Worm (Caenorhabditis elegans) whole organism, mixed stage, embryonic: ENCODE measurements around the gene str-108.

Experiments
- M03D4.4 ChIP-seq: sonication (generic microtip); optimal IDR thresholded peaks from 2 replicates; lab custom pipeline; 2017; ENCODE audit warnings: mild to moderate bottlenecking, missing genetic modification characterization, missing compliant biosample characterization
- bed-3 ChIP-seq: fragments of 200-800 bp; sonication (Bioruptor generic); optimal IDR thresholded peaks from 3 replicates; lab custom pipeline; 2018; ENCODE audit warnings: mild to moderate bottlenecking, missing genetic modification characterization, moderate library complexity, missing compliant biosample characterization
- blmp-1 ChIP-seq: fragments of 150-350 bp; optimal IDR thresholded peaks from 2 replicates; lab custom pipeline; 2014; ENCODE audit warnings: missing biosample characterization, missing genetic modification characterization
- ceh-39 ChIP-seq: fragments of 150-350 bp; optimal IDR thresholded peaks from 2 replicates; lab custom pipeline; 2014; ENCODE audit warnings: missing biosample characterization, missing genetic modification characterization
- ceh-43 ChIP-seq: fragments of 200-800 bp; sonication (Bioruptor generic); optimal IDR thresholded peaks from 2 replicates; lab custom pipeline; 2018; ENCODE audit warnings: mild to moderate bottlenecking, missing genetic modification characterization, moderate library complexity, missing compliant biosample characterization
- ceh-83 ChIP-seq: fragments of 200-800 bp; sonication (Bioruptor generic); optimal IDR thresholded peaks from 2 replicates; lab custom pipeline; 2018; ENCODE audit warnings: mild to moderate bottlenecking, missing genetic modification characterization, missing compliant biosample characterization
- ces-1 ChIP-seq: fragments of 150-350 bp; optimal IDR thresholded peaks from 2 replicates; lab custom pipeline; 2014; ENCODE audit warnings: missing biosample characterization, missing genetic modification reagents, missing genetic modification characterization
- cnd-1 ChIP-seq: fragments of 200-800 bp; sonication (Bioruptor generic); optimal IDR thresholded peaks from 2 replicates; lab custom pipeline; 2018; ENCODE audit warnings: mild to moderate bottlenecking, missing genetic modification characterization, missing compliant biosample characterization
- drap-1 ChIP-seq: fragments of 200-800 bp; sonication (Bioruptor generic); optimal IDR thresholded peaks from 3 replicates; lab custom pipeline; 2018; ENCODE audit warnings: mild to moderate bottlenecking, missing genetic modification characterization, missing compliant biosample characterization
- elt-1 ChIP-seq: sonication (generic microtip); optimal IDR thresholded peaks from 2 replicates; lab custom pipeline; 2017; ENCODE audit warnings: missing genetic modification characterization, mild to moderate bottlenecking, missing compliant biosample characterization, antibody characterized with exemption, moderate library complexity, borderline replicate concordance; ENCODE audit not compliant: insufficient read depth
- elt-3 ChIP-seq: fragments of 150-350 bp; optimal IDR thresholded peaks from 2 replicates; lab custom pipeline; 2014; ENCODE audit warnings: missing biosample characterization, missing genetic modification characterization
- flh-1 ChIP-seq: fragments of 200-800 bp; sonication (Bioruptor generic); optimal IDR thresholded peaks from 2 replicates; lab custom pipeline; 2018; ENCODE audit warnings: mild to moderate bottlenecking, missing genetic modification characterization, moderate library complexity, missing compliant biosample characterization
- hlh-1 ChIP-seq: fragments of 150-350 bp; optimal IDR thresholded peaks from 2 replicates; lab custom pipeline; 2014; ENCODE audit warnings: missing biosample characterization, missing genetic modification reagents, missing genetic modification characterization
- lsy-2 ChIP-seq: fragments of 150-350 bp; optimal IDR thresholded peaks from 2 replicates; lab custom pipeline; 2014; ENCODE audit warnings: missing biosample characterization, missing genetic modification characterization
- mab-5 ChIP-seq: fragments of 150-350 bp; optimal IDR thresholded peaks from 2 replicates; lab custom pipeline; 2014; ENCODE audit warnings: missing biosample characterization, missing genetic modification characterization
- mep-1 ChIP-seq: fragments of 150-350 bp; optimal IDR thresholded peaks from 2 replicates; lab custom pipeline; 2017; ENCODE audit warnings: missing biosample characterization, missing genetic modification reagents, missing genetic modification characterization, inconsistent platforms
- mls-2 ChIP-seq: sonication (generic microtip); optimal IDR thresholded peaks from 2 replicates; lab custom pipeline; 2016; ENCODE audit warnings: mild to moderate bottlenecking, missing genetic modification characterization, moderate library complexity, missing compliant biosample characterization
- nhr-2 ChIP-seq: fragments of 150-350 bp; optimal IDR thresholded peaks from 2 replicates; lab custom pipeline; 2014; ENCODE audit warnings: missing biosample characterization, missing genetic modification characterization
- nhr-237 ChIP-seq: fragments of 150-350 bp; optimal IDR thresholded peaks from 2 replicates; lab custom pipeline; 2014; ENCODE audit warnings: missing biosample characterization, missing genetic modification characterization
- nhr-76 ChIP-seq: sonication (generic microtip); optimal IDR thresholded peaks from 2 replicates; lab custom pipeline; 2017; ENCODE audit warnings: missing biosample characterization, missing genetic modification characterization
- pha-4 ChIP-seq: fragments of 150-350 bp; optimal IDR thresholded peaks from 2 replicates; lab custom pipeline; 2018; ENCODE audit warnings: missing biosample characterization, missing genetic modification reagents, missing genetic modification characterization
- sem-2 ChIP-seq: fragments of 200-800 bp; sonication (Bioruptor generic); optimal IDR thresholded peaks from 2 replicates; lab custom pipeline; 2018; ENCODE audit warnings: mild to moderate bottlenecking, missing genetic modification characterization, missing compliant biosample characterization
- snpc-4 ChIP-seq: fragments of 150-350 bp; optimal IDR thresholded peaks from 2 replicates; lab custom pipeline; 2014; ENCODE audit warnings: missing biosample characterization, missing genetic modification characterization
- sptf-1 ChIP-seq: sonication (generic microtip); optimal IDR thresholded peaks from 2 replicates; lab custom pipeline; 2017; ENCODE audit warnings: mild to moderate bottlenecking, missing genetic modification characterization, moderate library complexity, missing compliant biosample characterization
- tbx-8 ChIP-seq: fragments of 200-800 bp; sonication (Bioruptor generic); optimal IDR thresholded peaks from 2 replicates; lab custom pipeline; 2018; ENCODE audit warnings: mild to moderate bottlenecking, missing genetic modification characterization, moderate library complexity, missing compliant biosample characterization
- unc-120 ChIP-seq: sonication (generic microtip); optimal IDR thresholded peaks from 2 replicates; lab custom pipeline; 2017; ENCODE audit warnings: missing genetic modification characterization, missing compliant biosample characterization; ENCODE audit not compliant: poor library complexity, severe bottlenecking
- unc-39 ChIP-seq: fragments of 150-350 bp; optimal IDR thresholded peaks from 2 replicates; lab custom pipeline; 2014; ENCODE audit warnings: missing biosample characterization, missing genetic modification characterization
- unc-62 ChIP-seq: fragments of 150-350 bp; optimal IDR thresholded peaks from 2 replicates; lab custom pipeline; 2014; ENCODE audit warnings: missing biosample characterization, missing genetic modification reagents, missing genetic modification characterization
- zip-8 ChIP-seq: fragments of 150-350 bp; optimal IDR thresholded peaks from 2 replicates; lab custom pipeline; 2014; ENCODE audit warnings: missing biosample characterization, missing genetic modification characterization
- ztf-11 ChIP-seq: fragments of 150-350 bp; optimal IDR thresholded peaks from 2 replicates; lab custom pipeline; 2014; ENCODE audit warnings: missing biosample characterization, missing genetic modification characterization

Gene str-108

ce11 chrV:16169026-16169425 lies 3.0 kb downstream of the str-108 start, which contains the start of gene str-111:
TSS of gene str-111 (minus strand) at chrV:16169126.
- TF ChIP-seq snpc-4 (tag; lab: Kevin White, UChicago) (no peak), pha-4 (tag; lab: Kevin White, UChicago) (no peak), tbx-8 (GFP tag; lab: Kevin White, UChicago) (no peak), lsy-2 (tag; lab: Kevin White, UChicago) (no peak), ztf-11 (no peak), M03D4.4 (no peak), ceh-39 (no peak), flh-1 (GFP tag; lab: Kevin White, UChicago) (no peak), elt-1 (tag; lab: Kevin White, UChicago) (no peak), mls-2 (tag; lab: Kevin White, UChicago) (no peak), ceh-43 (GFP tag; lab: Kevin White, UChicago) (no peak), unc-120 (no peak), blmp-1 (tag; lab: Kevin White, UChicago) (no peak), sptf-1 (tag; lab: Kevin White, UChicago) (no peak), ces-1 (GFP tag; lab: Kevin White, UChicago) (no peak)

ce11 chrV:16171721-16172120 lies 5.7 kb downstream of the str-108 start, which contains the start of gene K05D4.9:
TSS of gene K05D4.9 (minus strand) at chrV:16171821.
- TF ChIP-seq ceh-43 (GFP tag; lab: Kevin White, UChicago), result no peak

ce11 chrV:16174109-16174508 lies 8.1 kb downstream of the str-108 start:
- no peak for TF ChIP-seq zip-8 (tag; lab: Kevin White, UChicago)
- TF ChIP-seq nhr-237 (tag; lab: Kevin White, UChicago), result no peak
- TF ChIP-seq elt-3, result no peak
- no peak for TF ChIP-seq unc-62 (GFP tag; lab: Kevin White, UChicago)
- TF ChIP-seq snpc-4 (tag; lab: Kevin White, UChicago), result no peak
- no peak for TF ChIP-seq pha-4 (tag; lab: Kevin White, UChicago)
- no peak for TF ChIP-seq mab-5 (tag; lab: Kevin White, UChicago)

- TF ChIP-seq nhr-76 (tag; lab: Kevin White, UChicago), result no peak
- TF ChIP-seq sptf-1 (tag; lab: Kevin White, UChicago), result no peak
- TF ChIP-seq sem-2 (GFP tag; lab: Kevin White, UChicago), result no peak
- TF ChIP-seq bed-3 (GFP tag; lab: Kevin White, UChicago), result no peak
- no peak for TF ChIP-seq blmp-1 (tag; lab: Kevin White, UChicago)
- TF ChIP-seq cnd-1 (tag; lab: Kevin White, UChicago), result no peak
- TF ChIP-seq ceh-39, result no peak
- TF ChIP-seq nhr-237 (tag; lab: Kevin White, UChicago), result no peak
- TF ChIP-seq ceh-43 (GFP tag; lab: Kevin White, UChicago), result no peak
- TF ChIP-seq unc-62 (GFP tag; lab: Kevin White, UChicago), result no peak
- no peak for TF ChIP-seq drap-1 (GFP tag; lab: Kevin White, UChicago)
- TF ChIP-seq pha-4 (tag; lab: Kevin White, UChicago), result no peak
- no peak for TF ChIP-seq elt-3
- TF ChIP-seq hlh-1 (tag; lab: Kevin White, UChicago), result no peak
- TF ChIP-seq elt-1 (tag; lab: Kevin White, UChicago), result no peak
- TF ChIP-seq flh-1 (GFP tag; lab: Kevin White, UChicago), result no peak
These were observed 9.2 kb downstream of the str-108 start for ce11 chrV:16175227-16175626.

- TF ChIP-seq unc-39 (tag; lab: Kevin White, UChicago), result no peak
- TF ChIP-seq elt-3, result no peak
- no peak for TF ChIP-seq ceh-83
- no peak for TF ChIP-seq nhr-2 (tag; lab: Kevin White, UChicago)
- no peak for TF ChIP-seq zip-8 (tag; lab: Kevin White, UChicago)
- TF ChIP-seq blmp-1 (tag; lab: Kevin White, UChicago), result no peak
- TF ChIP-seq flh-1 (GFP tag; lab: Kevin White, UChicago), result no peak
- TF ChIP-seq mep-1 (tag; lab: Kevin White, UChicago), result no peak
- TF ChIP-seq ces-1 (GFP tag; lab: Kevin White, UChicago), result no peak
- no peak for TF ChIP-seq lsy-2 (tag; lab: Kevin White, UChicago)
- no peak for TF ChIP-seq nhr-76 (tag; lab: Kevin White, UChicago)
These were observed 9.7 kb downstream of the str-108 start, which contains the start of gene cyp-33D1 for ce11 chrV:16175757-16176156. TSS of gene cyp-33D1 (minus strand) at chrV:16175857.
